Fruit fly (Drosophila melanogaster) whole organism, wandering third instar larva: ENCODE data around the gene CG42750.

Source experiments
- Abd-B ChIP-seq: fragments of >200 bp; optimal IDR thresholded peaks from 2 replicates; lab custom pipeline; 2017; ENCODE audit warnings: missing biosample characterization, missing genetic modification characterization
- CG32264 ChIP-seq: fragments of 200-800 bp; sonication (Bioruptor generic); optimal IDR thresholded peaks from 2 replicates; lab custom pipeline; 2016; ENCODE audit warnings: missing biosample characterization, missing genetic modification characterization
- CG9705 ChIP-seq: fragments of 200-800 bp; sonication (Bioruptor generic); optimal IDR thresholded peaks from 2 replicates; lab custom pipeline; 2018; ENCODE audit warnings: missing biosample characterization, mild to moderate bottlenecking, missing genetic modification characterization
- Dfd ChIP-seq: fragments of >200 bp; optimal IDR thresholded peaks from 2 replicates; lab custom pipeline; 2017; ENCODE audit warnings: missing biosample characterization, missing genetic modification characterization
- Dif ChIP-seq: fragments of 200-275, 200-300 bp; sonication (Bioruptor generic); optimal IDR thresholded peaks from 2 replicates; lab custom pipeline; 2018; ENCODE audit warnings: missing biosample characterization, missing genetic modification characterization; ENCODE audit not compliant: partially characterized antibody
- HLH106 ChIP-seq: fragments of 200-800 bp; optimal IDR thresholded peaks from 3 replicates; lab custom pipeline; 2019; ENCODE audit warnings: missing biosample characterization, mild to moderate bottlenecking, missing genetic modification characterization, moderate library complexity
- Hnf4 ChIP-seq: fragments of 200-800 bp; sonication (Bioruptor generic); optimal IDR thresholded peaks from 2 replicates; lab custom pipeline; 2016; ENCODE audit warnings: missing biosample characterization, mild to moderate bottlenecking, missing genetic modification characterization
- Hr78 ChIP-seq: fragments of >200 bp; optimal IDR thresholded peaks from 2 replicates; lab custom pipeline; 2017; ENCODE audit warnings: missing biosample characterization, missing genetic modification characterization
- Hr83 ChIP-seq: fragments of 200-300 bp; sonication (Bioruptor generic); optimal IDR thresholded peaks from 2 replicates; lab custom pipeline; 2016; ENCODE audit warnings: missing biosample characterization, mild to moderate bottlenecking, missing genetic modification characterization, moderate library complexity; ENCODE audit not compliant: poor library complexity, severe bottlenecking
- Jra ChIP-seq: sonication (Bioruptor generic); optimal IDR thresholded peaks from 2 replicates; lab custom pipeline; 2016; ENCODE audit warnings: missing biosample characterization, missing genetic modification characterization
- Mio ChIP-seq: sonication (Bioruptor generic); optimal IDR thresholded peaks from 2 replicates; lab custom pipeline; 2016; ENCODE audit warnings: missing biosample characterization, missing genetic modification characterization
- Myc ChIP-seq: fragments of >200 bp; optimal IDR thresholded peaks from 2 replicates; lab custom pipeline; 2017
- N ChIP-seq: fragments of >200 bp; optimal IDR thresholded peaks from 2 replicates; lab custom pipeline; 2018; ENCODE audit warnings: missing biosample characterization, missing external identifiers, missing genetic modification characterization
- OdsH ChIP-seq: fragments of 200-800 bp; sonication (Bioruptor generic); optimal IDR thresholded peaks from 2 replicates; lab custom pipeline; 2016; ENCODE audit warnings: missing biosample characterization, mild to moderate bottlenecking, missing genetic modification characterization
- Rel ChIP-seq, 2 experiments: fragments of 200-800 bp; sonication (Bioruptor generic) in 1 of 2; optimal IDR thresholded peaks; 2 replicates in 1 of 2; 3 replicates in 1 of 2; lab custom pipeline; 2016 to 2019; ENCODE audit warnings: mild to moderate bottlenecking in 2 of 2, missing biosample characterization in 2 of 2, missing genetic modification characterization in 2 of 2, moderate library complexity in 1 of 2
- Sp1 ChIP-seq: fragments of 200-800 bp; sonication (Bioruptor generic); optimal IDR thresholded peaks from 3 replicates; lab custom pipeline; 2019; ENCODE audit warnings: missing biosample characterization, mild to moderate bottlenecking, missing genetic modification characterization, moderate library complexity
- Vsx2 ChIP-seq: fragments of 200-300, 225-300 bp; sonication (Bioruptor generic); optimal IDR thresholded peaks from 2 replicates; lab custom pipeline; 2018; ENCODE audit warnings: missing biosample characterization, missing genetic modification characterization; ENCODE audit not compliant: partially characterized antibody
- brk ChIP-seq: fragments of 200-800 bp; sonication (Bioruptor generic); optimal IDR thresholded peaks from 2 replicates; lab custom pipeline; 2016; ENCODE audit warnings: missing biosample characterization, mild to moderate bottlenecking, missing genetic modification characterization
- dmrt93B ChIP-seq: fragments of 200-800 bp; sonication (Bioruptor generic); optimal IDR thresholded peaks from 2 replicates; lab custom pipeline; 2018; ENCODE audit warnings: missing biosample characterization, mild to moderate bottlenecking, missing genetic modification characterization
- dsf ChIP-seq: sonication (Bioruptor generic); optimal IDR thresholded peaks from 2 replicates; lab custom pipeline; 2016; ENCODE audit warnings: missing biosample characterization, missing genetic modification characterization, borderline replicate concordance
- ey ChIP-seq: fragments of 200-800 bp; sonication (Bioruptor generic); optimal IDR thresholded peaks from 2 replicates; lab custom pipeline; 2016; ENCODE audit warnings: missing biosample characterization, missing genetic modification characterization
- foxo ChIP-seq, 2 experiments: fragments of 200-800 bp; sonication (Bioruptor generic); optimal IDR thresholded peaks; 2 replicates in 1 of 2; 3 replicates in 1 of 2; lab custom pipeline; 2016 to 2017; ENCODE audit warnings: missing biosample characterization in 2 of 2, missing genetic modification characterization in 2 of 2
- fru ChIP-seq: fragments of 200-800 bp; sonication (Bioruptor generic); optimal IDR thresholded peaks from 3 replicates; lab custom pipeline; 2016; ENCODE audit warnings: missing biosample characterization, mild to moderate bottlenecking, missing genetic modification characterization
- h ChIP-seq: fragments of 200-800 bp; sonication (Bioruptor generic); optimal IDR thresholded peaks from 3 replicates; lab custom pipeline; 2016; ENCODE audit warnings: missing biosample characterization, mild to moderate bottlenecking, missing genetic modification characterization
- jim ChIP-seq: fragments of 175-275, 200-325 bp; sonication (Bioruptor generic); optimal IDR thresholded peaks from 2 replicates; lab custom pipeline; 2016; ENCODE audit warnings: missing biosample characterization, mild to moderate bottlenecking, missing genetic modification characterization
- lola ChIP-seq: fragments of >200 bp; optimal IDR thresholded peaks from 2 replicates; lab custom pipeline; 2017; ENCODE audit warnings: missing biosample characterization, missing genetic modification characterization
- pan ChIP-seq: fragments of >200 bp; optimal IDR thresholded peaks from 2 replicates; lab custom pipeline; 2017
- psq ChIP-seq: fragments of 200-800 bp; sonication (Bioruptor generic); optimal IDR thresholded peaks from 3 replicates; lab custom pipeline; 2017; ENCODE audit warnings: missing biosample characterization, mild to moderate bottlenecking, missing genetic modification characterization, moderate library complexity
- rgr ChIP-seq: fragments of 200-800 bp; sonication (Bioruptor generic); optimal IDR thresholded peaks from 3 replicates; lab custom pipeline; 2016; ENCODE audit warnings: missing biosample characterization, mild to moderate bottlenecking, missing genetic modification characterization
- sage ChIP-seq: fragments of 200-800 bp; sonication (Bioruptor generic); optimal IDR thresholded peaks from 2 replicates; lab custom pipeline; 2016; ENCODE audit warnings: missing biosample characterization, mild to moderate bottlenecking, missing genetic modification characterization
- sv ChIP-seq: fragments of 200-800 bp; sonication (Bioruptor generic); optimal IDR thresholded peaks from 3 replicates; lab custom pipeline; 2016; ENCODE audit warnings: missing biosample characterization, missing genetic modification characterization
- tai ChIP-seq: sonication (Bioruptor generic); optimal IDR thresholded peaks from 2 replicates; lab custom pipeline; 2016; ENCODE audit warnings: missing biosample characterization, missing genetic modification characterization
- usp ChIP-seq: fragments of >200 bp; optimal IDR thresholded peaks from 2 replicates; lab custom pipeline; 2017; ENCODE audit warnings: missing biosample characterization, missing genetic modification characterization
- woc ChIP-seq: sonication (Bioruptor generic); optimal IDR thresholded peaks from 2 replicates; lab custom pipeline; 2016; ENCODE audit warnings: missing biosample characterization, mild to moderate bottlenecking, missing genetic modification characterization

The CG42750 gene

DNA sequence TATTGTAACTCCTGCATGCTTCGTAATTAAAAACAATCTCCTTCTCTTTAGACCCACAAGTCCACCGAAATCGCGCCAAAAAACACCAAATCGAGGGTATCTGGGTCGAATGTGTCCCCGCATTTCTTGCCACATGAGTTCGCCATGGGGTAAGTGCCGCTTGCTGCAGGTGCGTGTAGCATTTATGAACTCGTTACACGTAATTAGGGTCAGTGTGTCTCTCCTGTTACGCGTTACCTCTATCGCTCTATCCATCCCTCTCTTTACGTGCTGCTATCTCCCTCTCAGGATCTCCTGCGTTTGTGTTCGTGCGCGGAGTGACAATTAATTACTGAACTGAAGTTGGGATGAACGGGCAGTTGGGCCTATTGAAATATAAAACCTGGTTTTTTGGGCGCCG, 27.2 kb upstream of the CG42750 start:
- TF ChIP-seq usp (GFP tag; lab: Kevin White, UChicago) (no peak), Sp1 (GFP tag; lab: Kevin White, UChicago) (no peak), dsf (GFP tag; lab: Kevin White, UChicago) (no peak), jim (GFP tag; lab: Kevin White, UChicago) (no peak), pan (lab: Kevin White, UChicago) (no peak), Myc (lab: Kevin White, UChicago) (no peak), CG9705 (GFP tag; lab: Kevin White, UChicago) (no peak), dmrt93B (GFP tag; lab: Kevin White, UChicago) (no peak), Hr78 (no peak), rgr (no peak)

DNA sequence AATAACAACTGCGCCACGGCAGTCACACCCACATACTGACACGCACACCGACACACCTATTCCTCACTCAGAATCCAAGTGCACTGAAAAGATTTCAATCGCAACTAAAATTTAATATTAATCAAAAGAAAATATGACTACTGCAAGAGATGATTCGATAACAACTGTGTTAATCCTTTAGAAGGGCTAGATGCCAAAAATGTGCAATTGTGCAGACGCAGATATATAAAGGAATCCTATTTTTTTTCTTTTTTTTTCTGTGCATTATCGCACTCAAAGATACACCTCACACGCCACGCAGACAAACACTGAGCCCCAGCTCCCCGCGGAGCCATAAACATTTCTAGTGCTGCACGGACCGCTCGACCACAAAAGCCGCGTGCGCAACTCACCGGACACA, 23.0 kb upstream of the CG42750 start:
- no peak for TF ChIP-seq brk (GFP tag; lab: Kevin White, UChicago)
- no peak for TF ChIP-seq ey (GFP tag; lab: Kevin White, UChicago)
- no peak for TF ChIP-seq CG32264 (GFP tag; lab: Kevin White, UChicago)
- no peak for TF ChIP-seq jim (GFP tag; lab: Kevin White, UChicago)
- TF ChIP-seq woc, result no peak
- no peak for TF ChIP-seq rgr

DNA sequence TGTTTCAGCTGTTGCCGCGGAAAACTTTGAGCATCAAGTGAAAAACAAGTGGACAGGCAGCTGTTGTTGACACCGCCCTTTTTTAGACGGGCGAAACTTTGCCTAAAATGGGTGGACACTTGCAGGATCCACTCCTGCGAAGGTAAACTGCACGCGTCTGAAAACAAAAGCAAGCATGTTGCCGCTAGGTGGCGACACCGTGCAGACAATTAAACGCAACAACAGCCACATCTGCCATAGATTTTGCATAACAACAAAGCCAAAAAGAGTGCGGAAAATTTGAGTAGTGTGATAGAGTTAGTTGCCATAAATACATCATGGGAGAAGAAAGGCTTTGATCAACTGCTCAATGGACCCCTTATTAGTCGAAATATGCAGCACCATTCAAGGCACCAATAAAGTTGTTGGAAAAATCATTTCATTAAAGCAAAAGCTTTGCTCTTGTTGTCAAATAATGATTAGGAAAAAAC, 18.9 kb upstream of the CG42750 start, which contains the start of gene CG5790:
Gene CG5790 (plus strand): TSS at position 420 of the 470 bp plus-strand sequence.
- TF ChIP-seq Mio (GFP tag; lab: Kevin White, UChicago) (no peak), Sp1 (GFP tag; lab: Kevin White, UChicago) (no peak), Vsx2 (GFP tag; lab: Kevin White, UChicago) (no peak), woc (no peak), sv (GFP tag; lab: Kevin White, UChicago) (no peak), psq (GFP tag; lab: Kevin White, UChicago) (no peak), HLH106 (tag; lab: Kevin White, UChicago) (no peak), foxo (GFP tag; optimal IDR thresholded peaks at IDR 0.05; lab: Kevin White, UChicago) (no peak), OdsH (GFP tag; lab: Kevin White, UChicago) (no peak), N (no peak), Jra (no peak), pan (lab: Kevin White, UChicago) (no peak), Dif (GFP tag; lab: Kevin White, UChicago) (no peak), fru (GFP tag; lab: Kevin White, UChicago) (no peak), usp (GFP tag; lab: Kevin White, UChicago) (no peak), dmrt93B (GFP tag; lab: Kevin White, UChicago) (no peak), CG9705 (GFP tag; lab: Kevin White, UChicago) (no peak), dsf (GFP tag; lab: Kevin White, UChicago) (no peak), sage (no peak), Hr78 (no peak)
- TF ChIP-seq, all 38 proteins: peak for 0

DNA sequence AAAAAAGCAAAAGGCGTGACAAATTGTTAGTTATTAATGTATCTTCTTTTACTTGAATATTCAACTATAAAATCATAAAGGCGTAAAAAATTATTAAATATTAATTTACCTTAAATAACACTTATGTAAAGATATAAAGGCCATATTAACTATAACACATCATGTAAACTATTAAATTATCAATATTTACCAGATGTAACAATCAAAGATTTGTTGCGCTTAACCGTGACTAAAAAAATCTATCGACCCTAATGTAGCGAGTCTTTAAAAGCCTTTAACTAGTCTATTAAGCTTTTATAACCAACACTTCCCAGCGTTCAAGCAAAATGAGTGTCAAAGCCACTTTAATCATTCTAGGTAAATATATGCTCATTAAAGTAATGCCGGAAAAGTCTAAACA, 16.7 kb upstream of the CG42750 start, which contains the start of gene Sfp36F:
Gene Sfp36F (plus strand): TSS at position 301 of the 400 bp plus-strand sequence.
- TF ChIP-seq Hr78, result no peak
- no peak for TF ChIP-seq lola (GFP tag; lab: Kevin White, UChicago)
- TF ChIP-seq dsf (GFP tag; lab: Kevin White, UChicago), result no peak
- TF ChIP-seq fru (GFP tag; lab: Kevin White, UChicago), result no peak
- no peak for TF ChIP-seq Rel (GFP tag; optimal IDR thresholded peaks at IDR 0.05; lab: Kevin White, UChicago)
- TF ChIP-seq Rel (tag; optimal IDR thresholded peaks at IDR 0.05; lab: Kevin White, UChicago), result no peak
- TF ChIP-seq Vsx2 (GFP tag; lab: Kevin White, UChicago), result no peak
- TF ChIP-seq Hr83 (GFP tag; lab: Kevin White, UChicago), result no peak
- no peak for TF ChIP-seq OdsH (GFP tag; lab: Kevin White, UChicago)
- no peak for TF ChIP-seq Abd-B
- no peak for TF ChIP-seq sv (GFP tag; lab: Kevin White, UChicago)
- no peak for TF ChIP-seq tai (GFP tag; lab: Kevin White, UChicago)
- no peak for TF ChIP-seq h (GFP tag; lab: Kevin White, UChicago)
- no peak for TF ChIP-seq CG9705 (GFP tag; lab: Kevin White, UChicago)
- TF ChIP-seq CG32264 (GFP tag; lab: Kevin White, UChicago), result no peak
- no peak for TF ChIP-seq Hnf4 (GFP tag; lab: Kevin White, UChicago)
- TF ChIP-seq foxo (GFP tag; optimal IDR thresholded peaks at IDR 0.05; lab: Kevin White, UChicago), result no peak
- no peak for TF ChIP-seq Dfd (GFP tag; lab: Kevin White, UChicago)
- TF ChIP-seq woc, result no peak
- no peak for TF ChIP-seq jim (GFP tag; lab: Kevin White, UChicago)
- TF ChIP-seq, all 38 proteins: peak for 0
